Worm (Caenorhabditis elegans) whole organism, L4/young adult: ENCODE measurements around the gene Y57E12AL.1.

ENCODE experiments used
- W03F9.2 ChIP-seq: fragments of 150-350 bp; optimal IDR thresholded peaks from 2 replicates; lab custom pipeline; 2014; ENCODE audit warnings: missing biosample characterization, missing genetic modification characterization
- dao-5 ChIP-seq: sonication (generic microtip); optimal IDR thresholded peaks from 2 replicates; lab custom pipeline; 2016; ENCODE audit warnings: missing genotype, missing genetic modification characterization, moderate library complexity, missing compliant biosample characterization
- him-1 ChIP-seq: sonication (generic microtip); optimal IDR thresholded peaks from 2 replicates; lab custom pipeline; 2016; ENCODE audit warnings: missing genotype, missing genetic modification reagents, missing genetic modification characterization, missing compliant biosample characterization

- no peak for TF ChIP-seq W03F9.2 (tag; lab: Kevin White, UChicago)
- no peak for TF ChIP-seq dao-5 (tag; lab: Kevin White, UChicago)
- no peak for TF ChIP-seq him-1 (tag; lab: Kevin White, UChicago)
Observed at ce11 chrV:7111276-7111675, 50.9 kb downstream of the Y57E12AL.1 start.
